Fruit fly (Drosophila melanogaster) whole organism, embryonic: ENCODE results near the gene CG13461.

ENCODE experiments used
- Atf3 ChIP-seq: fragments of 200-800 bp; sonication (Bioruptor generic); optimal IDR thresholded peaks from 3 replicates; lab custom pipeline; 2016; ENCODE audit warnings: missing biosample characterization, missing genetic modification characterization
- CG32772 ChIP-seq: fragments of 200-800 bp; sonication (Bioruptor generic); IDR thresholded peaks from 2 replicates; pipeline ENCODE4 v1.3.6; 2022; ENCODE audit warnings: missing biosample characterization, missing genetic modification characterization
- CG3281 ChIP-seq: fragments of 200-800 bp; sonication (Bioruptor generic); optimal IDR thresholded peaks from 3 replicates; lab custom pipeline; 2017; ENCODE audit warnings: missing biosample characterization, mild to moderate bottlenecking, missing genetic modification characterization
- Fer3 ChIP-seq: fragments of 200-800 bp; sonication (Bioruptor generic); optimal IDR thresholded peaks from 2 replicates; lab custom pipeline; 2018; ENCODE audit warnings: missing biosample characterization, mild to moderate bottlenecking, missing genetic modification characterization, moderate library complexity
- MTF-1 ChIP-seq: fragments of 200-800 bp; sonication (Bioruptor generic); optimal IDR thresholded peaks from 2 replicates; lab custom pipeline; 2018; ENCODE audit warnings: missing biosample characterization, mild to moderate bottlenecking, missing genetic modification characterization, borderline replicate concordance
- br ChIP-seq: fragments of >200 bp; optimal IDR thresholded peaks from 2 replicates; lab custom pipeline; 2017
- gcm ChIP-seq: fragments of 200-800 bp; sonication (Bioruptor generic); optimal IDR thresholded peaks from 2 replicates; lab custom pipeline; 2019; ENCODE audit warnings: missing biosample characterization, mild to moderate bottlenecking, missing genetic modification characterization, moderate library complexity
- seq ChIP-seq: fragments of 200-800 bp; sonication (Bioruptor generic); IDR thresholded peaks from 2 replicates; pipeline ENCODE4 v1.3.6; 2022; ENCODE audit warnings: missing biosample characterization, missing genetic modification characterization
- unc-4 ChIP-seq: fragments of 200-800 bp; sonication (Bioruptor generic); IDR thresholded peaks from 2 replicates; pipeline ENCODE4 v1.3.6; 2022; ENCODE audit warnings: missing biosample characterization, missing genetic modification characterization; ENCODE audit not compliant: partially characterized antibody

DNA sequence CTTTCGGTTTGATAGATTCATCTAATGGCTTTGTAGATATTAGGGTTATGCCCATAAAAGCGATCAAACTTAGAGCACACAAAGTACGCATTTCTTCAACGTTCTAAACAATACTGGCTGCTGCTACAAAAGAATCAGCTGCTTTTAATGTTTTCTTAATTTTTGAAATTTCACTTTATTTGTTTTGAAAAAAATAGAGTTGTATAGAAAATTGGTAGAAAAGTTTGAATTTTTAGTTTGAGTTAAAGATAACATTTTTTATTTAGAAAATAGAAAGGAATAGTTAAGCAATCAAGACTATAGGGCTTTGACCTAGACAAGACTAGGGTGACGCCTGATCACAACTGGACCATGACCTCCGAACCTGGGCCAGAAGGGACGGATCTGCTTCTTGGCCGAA is 2.2 kb downstream of the CG13461 start, which contains the start of gene CG18581:
- TF ChIP-seq unc-4 (no peak), seq (no peak), Fer3 (no peak), MTF-1 (no peak), br (lab: Kevin White, UChicago) (no peak), gcm (GFP tag; lab: Kevin White, UChicago) (no peak), CG32772 (GFP tag; lab: Robert Waterston, UW) (no peak), Atf3 (GFP tag; lab: Kevin White, UChicago) (no peak), CG3281 (GFP tag; lab: Kevin White, UChicago) (no peak)
